Worm (Caenorhabditis elegans) whole organism, L3 larva: Measurements from ENCODE around the gene Y69A2AR.19.

ENCODE experiments used
- elt-1 ChIP-seq: fragments of 150-350 bp; optimal IDR thresholded peaks from 2 replicates; lab custom pipeline; 2014; ENCODE audit warnings: missing biosample characterization, missing genetic modification characterization
- elt-3 ChIP-seq, 3 experiments: fragments of 150-350 bp in 1 of 3; sonication (generic microtip) in 2 of 3; optimal IDR thresholded peaks; 2 replicates in 2 of 3; 4 replicates in 1 of 3; lab custom pipeline; 2014 to 2017; ENCODE audit warnings: missing biosample characterization in 3 of 3, missing genetic modification characterization in 3 of 3
- fkh-10 ChIP-seq: sonication (generic microtip); optimal IDR thresholded peaks from 2 replicates; lab custom pipeline; 2017; ENCODE audit warnings: missing biosample characterization, missing genetic modification reagents, missing genetic modification characterization
- lin-15B ChIP-seq: fragments of 150-350 bp; optimal IDR thresholded peaks from 2 replicates; lab custom pipeline; 2014; ENCODE audit warnings: missing biosample characterization, missing genetic modification characterization
- nhr-43 ChIP-seq: sonication (generic microtip); optimal IDR thresholded peaks from 2 replicates; lab custom pipeline; 2016; ENCODE audit warnings: mild to moderate bottlenecking, missing genetic modification characterization, missing compliant biosample characterization; ENCODE audit not compliant: poor library complexity, severe bottlenecking
- nhr-77 ChIP-seq: fragments of 150-350 bp; optimal IDR thresholded peaks from 2 replicates; lab custom pipeline; 2014; ENCODE audit warnings: missing biosample characterization, missing genetic modification characterization
- skn-1 ChIP-seq: fragments of 150-350 bp; optimal IDR thresholded peaks from 2 replicates; lab custom pipeline; 2014; ENCODE audit warnings: missing biosample characterization, missing genetic modification characterization
- unc-62 ChIP-seq: fragments of 150-350 bp; sonication (generic microtip); optimal IDR thresholded peaks from 4 replicates; lab custom pipeline; 2014; ENCODE audit warnings: missing biosample characterization, missing genetic modification reagents, missing genetic modification characterization
- ztf-4 ChIP-seq: fragments of 150-350 bp; optimal IDR thresholded peaks from 2 replicates; lab custom pipeline; 2014; ENCODE audit warnings: missing biosample characterization, missing genetic modification characterization

ce11 chrIV:2455128-2455527 is 33.5 kb upstream of the Y69A2AR.19 start:
- TF ChIP-seq nhr-77 (tag; lab: Kevin White, UChicago) (no peak), lin-15B (tag; lab: Kevin White, UChicago) (no peak), skn-1 (tag; lab: Kevin White, UChicago) (no peak), elt-3 (tag; optimal IDR thresholded peaks at IDR 0.05; lab: Kevin White, UChicago) (no peak), nhr-43 (tag; lab: Kevin White, UChicago) (no peak), unc-62 (GFP tag; lab: Kevin White, UChicago) (no peak), elt-1 (tag; lab: Kevin White, UChicago) (no peak), fkh-10 (no peak), ztf-4 (tag; lab: Kevin White, UChicago) (no peak)
